Worm (Caenorhabditis elegans) whole organism, L1 larva: ENCODE measurements around the gene F35E8.1.

Experiments used
- aly-2 ChIP-seq: fragments of 150-350 bp; optimal IDR thresholded peaks from 2 replicates; lab custom pipeline; 2014; ENCODE audit warnings: missing biosample characterization, missing genetic modification characterization
- elt-2 ChIP-seq: sonication (generic microtip); optimal IDR thresholded peaks from 2 replicates; lab custom pipeline; 2016; ENCODE audit warnings: missing genetic modification characterization, mild to moderate bottlenecking, inconsistent platforms, missing compliant biosample characterization, missing genetic modification reagents
- nhr-11 ChIP-seq: fragments of 150-350 bp; optimal IDR thresholded peaks from 2 replicates; lab custom pipeline; 2014; ENCODE audit warnings: missing biosample characterization, missing genetic modification characterization

ce11 chrV:15858292-15858691 lies 47.1 kb downstream of the F35E8.1 start, which contains the start of gene srh-148:
- no peak for TF ChIP-seq nhr-11 (tag; lab: Kevin White, UChicago)
- TF ChIP-seq elt-2 (tag; lab: Kevin White, UChicago), result no peak
- no peak for TF ChIP-seq aly-2 (tag; lab: Kevin White, UChicago)
